Worm (Caenorhabditis elegans): Measurements from ENCODE around the gene F13A7.12.

DNA sequence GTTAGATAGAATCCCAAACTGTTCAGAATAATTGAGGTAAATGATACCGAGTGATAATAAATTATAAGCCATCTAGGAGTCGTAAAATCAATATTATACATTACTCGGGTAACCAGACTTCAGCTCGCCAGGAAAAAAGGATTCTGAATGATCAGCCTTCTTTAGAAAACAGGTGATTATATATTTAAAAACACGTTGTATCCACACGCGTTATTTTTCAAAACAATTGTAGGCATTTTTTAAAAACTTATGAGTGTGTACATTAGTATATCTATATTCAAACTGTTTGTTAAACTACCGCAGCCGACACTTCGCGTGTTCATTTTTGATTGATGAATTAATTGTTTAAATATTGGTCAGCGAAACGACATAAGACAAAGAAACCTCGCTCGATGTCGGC lies 7.6 kb upstream of the F13A7.12 start, which contains the start of gene sri-65:
- TF ChIP-seq unc-130 (tag; optimal IDR thresholded peaks at IDR 0.05) (no peak), unc-30 (tag; optimal IDR thresholded peaks at IDR 0.05) (no peak), lin-35 (GFP tag; optimal IDR thresholded peaks at IDR 0.05) (no peak), tbx-2 (tag; optimal IDR thresholded peaks at IDR 0.05) (no peak), nhr-77 (tag; optimal IDR thresholded peaks at IDR 0.05) (no peak)

Measured in whole organism, L1 larva.